Worm (Caenorhabditis elegans) whole organism, L2 larva: Measurements from ENCODE around the gene exl-1.

Source experiments
- lin-13 ChIP-seq: fragments of 150-350 bp; optimal IDR thresholded peaks from 2 replicates; lab custom pipeline; 2014; ENCODE audit warnings: missing biosample characterization, missing genetic modification reagents, missing genetic modification characterization
- unc-62 ChIP-seq: fragments of 150-350 bp; optimal IDR thresholded peaks from 2 replicates; lab custom pipeline; 2014; ENCODE audit warnings: missing biosample characterization, missing genetic modification reagents, missing genetic modification characterization
- ztf-11 ChIP-seq: sonication (generic microtip); optimal IDR thresholded peaks from 2 replicates; lab custom pipeline; 2017; ENCODE audit warnings: missing biosample characterization, missing genetic modification characterization

DNA sequence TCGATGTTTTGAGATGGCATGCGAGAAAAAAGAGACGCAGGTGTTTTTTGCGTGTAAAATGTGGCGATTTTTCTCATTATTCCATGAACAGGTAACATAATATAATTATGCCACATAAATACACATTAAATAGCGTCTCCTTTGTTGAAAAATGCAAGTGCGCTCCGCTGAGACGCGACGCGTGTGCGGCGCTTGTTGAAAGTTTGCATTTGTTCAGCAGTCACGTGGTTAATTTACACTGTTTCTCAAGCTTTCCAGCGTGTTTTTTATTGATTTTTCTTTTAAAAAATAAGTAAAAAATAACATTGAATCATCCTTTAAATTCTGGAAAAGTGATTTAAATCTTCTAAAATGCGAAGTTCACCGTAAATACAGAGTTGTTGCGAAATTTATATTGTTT is 13.7 kb downstream of the exl-1 start:
- TF ChIP-seq unc-62 (GFP tag; lab: Kevin White, UChicago) (no peak), lin-13 (GFP tag; lab: Kevin White, UChicago) (peak; percentile 89), ztf-11 (tag; lab: Kevin White, UChicago) (no peak)
